Worm (Caenorhabditis elegans) whole organism, late embryonic: ENCODE measurements around the gene twk-23.

ENCODE experiments used
- C38D4.7 ChIP-seq: fragments of 200-800 bp; sonication (Bioruptor generic); optimal IDR thresholded peaks from 2 replicates; lab custom pipeline; 2018; ENCODE audit warnings: mild to moderate bottlenecking, missing genetic modification characterization, moderate library complexity, missing compliant biosample characterization
- F13H6.1 ChIP-seq: sonication (generic microtip); optimal IDR thresholded peaks from 2 replicates; lab custom pipeline; 2016; ENCODE audit warnings: missing genetic modification characterization, missing compliant biosample characterization
- K02D7.2 ChIP-seq: sonication (generic microtip); optimal IDR thresholded peaks from 2 replicates; lab custom pipeline; 2017; ENCODE audit warnings: mild to moderate bottlenecking, missing genetic modification characterization, missing compliant biosample characterization
- Y22D7AL.16 ChIP-seq: sonication (generic microtip); optimal IDR thresholded peaks from 2 replicates; lab custom pipeline; 2016; ENCODE audit warnings: missing genetic modification characterization, missing compliant biosample characterization
- ceh-14 ChIP-seq: sonication (generic microtip); optimal IDR thresholded peaks from 2 replicates; lab custom pipeline; 2016; ENCODE audit warnings: missing genotype, missing genetic modification characterization, missing compliant biosample characterization
- ceh-18 ChIP-seq: sonication (generic microtip); optimal IDR thresholded peaks from 2 replicates; lab custom pipeline; 2016; ENCODE audit warnings: missing genetic modification characterization, missing compliant biosample characterization
- ceh-19 ChIP-seq: fragments of 200-800 bp; sonication (Bioruptor generic); optimal IDR thresholded peaks from 2 replicates; lab custom pipeline; 2018; ENCODE audit warnings: mild to moderate bottlenecking, missing genetic modification characterization, missing compliant biosample characterization
- ceh-30 ChIP-seq: fragments of 150-350 bp; optimal IDR thresholded peaks from 2 replicates; lab custom pipeline; 2014; ENCODE audit warnings: missing biosample characterization, missing genetic modification characterization
- ceh-31 ChIP-seq: sonication (generic microtip); optimal IDR thresholded peaks from 2 replicates; lab custom pipeline; 2016; ENCODE audit warnings: missing genetic modification characterization, missing compliant biosample characterization
- ceh-9 ChIP-seq: sonication (generic microtip); optimal IDR thresholded peaks from 2 replicates; lab custom pipeline; 2016; ENCODE audit warnings: mild to moderate bottlenecking, missing genetic modification characterization, inconsistent platforms, missing compliant biosample characterization
- che-1 ChIP-seq: sonication (generic microtip); optimal IDR thresholded peaks from 2 replicates; lab custom pipeline; 2016; ENCODE audit warnings: mild to moderate bottlenecking, missing genetic modification characterization, missing compliant biosample characterization
- dve-1 ChIP-seq: sonication (generic microtip); optimal IDR thresholded peaks from 2 replicates; lab custom pipeline; 2017; ENCODE audit warnings: antibody characterized with exemption, mild to moderate bottlenecking, missing genetic modification characterization, missing compliant biosample characterization
- elt-2 ChIP-seq: sonication (generic microtip); optimal IDR thresholded peaks from 2 replicates; lab custom pipeline; 2016; ENCODE audit warnings: missing genetic modification reagents, missing genetic modification characterization, missing compliant biosample characterization
- elt-4 ChIP-seq: sonication (generic microtip); optimal IDR thresholded peaks from 2 replicates; lab custom pipeline; 2016; ENCODE audit warnings: missing genetic modification characterization, missing compliant biosample characterization
- fax-1 ChIP-seq: sonication (generic microtip); optimal IDR thresholded peaks from 2 replicates; lab custom pipeline; 2016; ENCODE audit warnings: missing genotype, missing genetic modification characterization, missing compliant biosample characterization
- fkh-10 ChIP-seq: fragments of 150-350 bp; optimal IDR thresholded peaks from 2 replicates; lab custom pipeline; 2014; ENCODE audit warnings: missing biosample characterization, missing genetic modification reagents, missing genetic modification characterization
- fkh-6 ChIP-seq: sonication (generic microtip); optimal IDR thresholded peaks from 2 replicates; lab custom pipeline; 2016; ENCODE audit warnings: missing genetic modification characterization, missing compliant biosample characterization
- gmeb-2 ChIP-seq: sonication (generic microtip); optimal IDR thresholded peaks from 2 replicates; lab custom pipeline; 2016; ENCODE audit warnings: missing genetic modification characterization, inconsistent platforms, missing compliant biosample characterization
- hlh-13 ChIP-seq: fragments of 200-800 bp; sonication (Bioruptor generic); optimal IDR thresholded peaks from 2 replicates; lab custom pipeline; 2018; ENCODE audit warnings: mild to moderate bottlenecking, missing genetic modification characterization, missing compliant biosample characterization
- hlh-15 ChIP-seq: sonication (generic microtip); optimal IDR thresholded peaks from 2 replicates; lab custom pipeline; 2016; ENCODE audit warnings: missing genetic modification characterization, missing compliant biosample characterization
- hlh-30 ChIP-seq: sonication (generic microtip); optimal IDR thresholded peaks from 2 replicates; lab custom pipeline; 2017; ENCODE audit warnings: antibody characterized with exemption, missing genetic modification characterization, missing compliant biosample characterization; ENCODE audit not compliant: insufficient read depth
- hlh-8 ChIP-seq: sonication (generic microtip); optimal IDR thresholded peaks from 2 replicates; lab custom pipeline; 2016; ENCODE audit warnings: missing genotype, missing genetic modification characterization, missing compliant biosample characterization
- lin-11 ChIP-seq: fragments of 200-800 bp; sonication (Bioruptor generic); optimal IDR thresholded peaks from 2 replicates; lab custom pipeline; 2018; ENCODE audit warnings: mild to moderate bottlenecking, missing genetic modification characterization, missing compliant biosample characterization
- madf-2 ChIP-seq: sonication (generic microtip); optimal IDR thresholded peaks from 2 replicates; lab custom pipeline; 2017; ENCODE audit warnings: missing genetic modification characterization, missing compliant biosample characterization
- nhr-11 ChIP-seq: fragments of 150-350 bp; optimal IDR thresholded peaks from 2 replicates; lab custom pipeline; 2014; ENCODE audit warnings: missing biosample characterization, missing genetic modification characterization
- nhr-232 ChIP-seq: sonication (generic microtip); optimal IDR thresholded peaks from 2 replicates; lab custom pipeline; 2016; ENCODE audit warnings: missing genetic modification characterization, missing compliant biosample characterization
- odd-2 ChIP-seq: sonication (generic microtip); optimal IDR thresholded peaks from 2 replicates; lab custom pipeline; 2017; ENCODE audit warnings: antibody characterized with exemption, mild to moderate bottlenecking, missing genetic modification characterization, missing compliant biosample characterization
- pag-3 ChIP-seq: sonication (generic microtip); optimal IDR thresholded peaks from 2 replicates; lab custom pipeline; 2016; ENCODE audit warnings: missing compliant biosample characterization, missing genetic modification characterization, borderline replicate concordance
- pax-1 ChIP-seq: fragments of 150-350 bp; optimal IDR thresholded peaks from 2 replicates; lab custom pipeline; 2014; ENCODE audit warnings: missing biosample characterization, missing genetic modification characterization
- pha-4 ChIP-seq: fragments of 150-350 bp; optimal IDR thresholded peaks from 2 replicates; lab custom pipeline; 2018; ENCODE audit warnings: missing biosample characterization, missing genetic modification reagents, missing genetic modification characterization
- pros-1 ChIP-seq: fragments of 150-350 bp; optimal IDR thresholded peaks from 2 replicates; lab custom pipeline; 2014; ENCODE audit warnings: missing biosample characterization, missing genetic modification reagents, missing genetic modification characterization
- sdc-2 ChIP-seq: sonication (generic microtip); optimal IDR thresholded peaks from 2 replicates; lab custom pipeline; 2016; ENCODE audit warnings: missing genotype, missing genetic modification characterization, missing compliant biosample characterization
- sox-2 ChIP-seq: fragments of 200-800 bp; sonication (Bioruptor generic); IDR thresholded peaks from 2 replicates; pipeline ENCODE4 v1.3.6; 2022; ENCODE audit warnings: missing genetic modification reagents, missing genetic modification characterization, missing compliant biosample characterization
- tbx-2 ChIP-seq: sonication (generic microtip); optimal IDR thresholded peaks from 2 replicates; lab custom pipeline; 2016; ENCODE audit warnings: missing genetic modification characterization, missing compliant biosample characterization
- tbx-7 ChIP-seq: sonication (generic microtip); optimal IDR thresholded peaks from 2 replicates; lab custom pipeline; 2016; ENCODE audit warnings: missing genotype, missing genetic modification characterization, missing compliant biosample characterization
- ttx-3 ChIP-seq: sonication (generic microtip); optimal IDR thresholded peaks from 2 replicates; lab custom pipeline; 2016; ENCODE audit warnings: missing genetic modification reagents, missing genetic modification characterization, missing compliant biosample characterization
- unc-42 ChIP-seq: sonication (generic microtip); optimal IDR thresholded peaks from 2 replicates; lab custom pipeline; 2016; ENCODE audit warnings: missing genotype, missing genetic modification characterization, missing compliant biosample characterization
- zip-5 ChIP-seq: sonication (generic microtip); optimal IDR thresholded peaks from 2 replicates; lab custom pipeline; 2016; ENCODE audit warnings: missing genetic modification characterization, missing compliant biosample characterization

The twk-23 gene

ce11 chrX:13781445-13782073 lies 41.8 kb downstream of the twk-23 start (continued):
- TF ChIP-seq ceh-9 (tag; lab: Kevin White, UChicago) (no peak), gmeb-2 (tag; lab: Kevin White, UChicago) (peak; percentile 43), F13H6.1 (tag; lab: Kevin White, UChicago) (no peak), pag-3 (no peak), ceh-18 (tag; lab: Kevin White, UChicago) (no peak), zip-5 (peak; percentile 7), pax-1 (no peak), ceh-30 (tag; lab: Kevin White, UChicago) (no peak), dve-1 (tag; lab: Kevin White, UChicago) (peak; percentile 36), lin-11 (tag; lab: Kevin White, UChicago) (no peak), hlh-8 (no peak), sdc-2 (tag; lab: Kevin White, UChicago) (no peak), ceh-19 (GFP tag; lab: Kevin White, UChicago) (no peak), ceh-14 (tag; lab: Kevin White, UChicago) (peak; percentile 37), ceh-31 (tag; lab: Kevin White, UChicago) (no peak), sox-2 (no peak), madf-2 (peak; percentile 11), nhr-232 (peak; percentile 1), odd-2 (tag; lab: Kevin White, UChicago) (no peak), K02D7.2 (tag; lab: Kevin White, UChicago) (no peak), nhr-11 (tag; lab: Kevin White, UChicago) (no peak), fax-1 (tag; lab: Kevin White, UChicago) (peak; percentile 4), Y22D7AL.16 (tag; lab: Kevin White, UChicago) (peak; percentile 26)

ce11 chrX:13775508-13775907 lies 47.9 kb downstream of the twk-23 start:
- no peak for TF ChIP-seq nhr-232
- no peak for TF ChIP-seq sox-2
- no peak for TF ChIP-seq fax-1 (tag; lab: Kevin White, UChicago)
- TF ChIP-seq che-1 (tag; lab: Kevin White, UChicago): no peak
- no peak for TF ChIP-seq tbx-2
- TF ChIP-seq unc-42 (tag; lab: Kevin White, UChicago): no peak

ce11 chrX:13774144-13774543 lies 49.2 kb downstream of the twk-23 start:
- no peak for TF ChIP-seq ttx-3 (tag; lab: Kevin White, UChicago)
- TF ChIP-seq pros-1 (tag; lab: Kevin White, UChicago): no peak
- TF ChIP-seq ceh-30 (tag; lab: Kevin White, UChicago): no peak
- no peak for TF ChIP-seq C38D4.7
- TF ChIP-seq hlh-8: no peak
- TF ChIP-seq madf-2: no peak
- TF ChIP-seq pha-4: no peak
- TF ChIP-seq fkh-10 (GFP tag; lab: Kevin White, UChicago): no peak

ce11 chrX:13772734-13773133 lies 50.6 kb downstream of the twk-23 start:
- no peak for TF ChIP-seq sdc-2 (tag; lab: Kevin White, UChicago)
- peak; percentile 65 for TF ChIP-seq elt-2
- TF ChIP-seq ceh-18 (tag; lab: Kevin White, UChicago): no peak

- no peak for TF ChIP-seq tbx-7
- no peak for TF ChIP-seq lin-11 (tag; lab: Kevin White, UChicago)
- no peak for TF ChIP-seq nhr-232
- TF ChIP-seq pha-4: no peak
- no peak for TF ChIP-seq ceh-19 (GFP tag; lab: Kevin White, UChicago)
- no peak for TF ChIP-seq nhr-11 (tag; lab: Kevin White, UChicago)
- TF ChIP-seq fkh-6: no peak
- TF ChIP-seq hlh-13 (GFP tag; lab: Kevin White, UChicago): no peak
- no peak for TF ChIP-seq F13H6.1 (tag; lab: Kevin White, UChicago)
- no peak for TF ChIP-seq elt-4 (tag; lab: Kevin White, UChicago)
- no peak for TF ChIP-seq hlh-30 (tag; lab: Kevin White, UChicago)
- TF ChIP-seq hlh-15 (tag; lab: Kevin White, UChicago): no peak
- TF ChIP-seq unc-42 (tag; lab: Kevin White, UChicago): no peak
- TF ChIP-seq, all 69 proteins: peak for 0
These were observed 52.8 kb downstream of the twk-23 start, which contains the start of gene nkb-3 for ce11 chrX:13770508-13770978. Gene nkb-3 (minus strand): TSS chrX:13770558.
